Fruit fly (Drosophila melanogaster) whole organism, prepupa: Measurements from ENCODE around the gene corn.

Source experiments
- CG11762 ChIP-seq: fragments of 200-800 bp; sonication (Bioruptor generic); optimal IDR thresholded peaks from 3 replicates; lab custom pipeline; 2016; ENCODE audit warnings: missing biosample characterization, missing genetic modification characterization; ENCODE audit not compliant: insufficient read depth
- CG6276 ChIP-seq: fragments of 200-800 bp; sonication (Bioruptor generic); optimal IDR thresholded peaks from 2 replicates; lab custom pipeline; 2017; ENCODE audit warnings: missing biosample characterization, mild to moderate bottlenecking, missing genetic modification characterization
- Lpt ChIP-seq: fragments of 200-800 bp; sonication (Bioruptor generic); optimal IDR thresholded peaks from 3 replicates; lab custom pipeline; 2016; ENCODE audit warnings: missing biosample characterization, missing genetic modification characterization

DNA sequence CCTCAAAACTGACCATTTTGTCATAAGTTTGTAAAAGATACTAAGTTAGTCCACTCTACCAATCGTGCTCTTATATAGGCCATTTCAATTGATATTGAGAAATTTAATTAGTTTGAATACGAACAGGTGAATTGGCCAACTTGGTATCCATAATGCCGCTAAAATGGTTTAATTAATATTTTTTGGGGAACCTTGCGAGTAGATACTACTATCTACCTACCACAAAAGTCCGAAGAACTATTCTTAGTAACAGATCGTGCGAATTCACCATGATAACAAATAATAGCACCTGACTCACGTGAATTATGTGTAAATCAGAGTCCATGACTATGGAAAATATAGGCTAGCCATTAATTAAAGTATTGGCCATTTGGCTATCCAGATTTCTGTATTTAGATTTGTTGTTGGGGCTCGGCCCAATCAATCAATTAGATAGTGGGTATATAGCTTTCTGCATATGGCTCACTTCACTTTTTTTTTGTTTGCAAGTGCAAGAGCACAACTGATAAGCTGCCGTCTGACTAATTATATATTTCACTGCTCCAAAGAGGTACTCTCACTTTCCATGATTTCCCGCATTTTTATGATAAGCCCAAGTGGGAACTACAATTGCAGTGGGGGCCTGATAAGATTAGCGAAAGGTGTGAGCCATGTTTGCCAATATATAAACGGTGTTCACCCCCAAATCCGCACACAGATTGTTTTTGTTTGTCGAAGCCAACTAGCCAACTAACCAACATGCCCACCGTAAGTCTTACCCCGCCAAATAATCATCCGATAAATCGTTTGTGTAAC, 28.5 kb downstream of the corn start, which contains the start of the genes Acbp4 and Acbp6:
- TF ChIP-seq CG6276 = no peak
- TF ChIP-seq Lpt (GFP tag; lab: Kevin White, UChicago) = no peak
- no peak for TF ChIP-seq CG11762 (GFP tag; lab: Kevin White, UChicago)
